Fruit fly (Drosophila melanogaster) whole organism, wandering third instar larva: ENCODE data around the gene CG43335.

Experiments
- Hnf4 ChIP-seq: fragments of 200-800 bp; sonication (Bioruptor generic); optimal IDR thresholded peaks from 2 replicates; lab custom pipeline; 2016; ENCODE audit warnings: missing biosample characterization, mild to moderate bottlenecking, missing genetic modification characterization
- Hr83 ChIP-seq: fragments of 200-300 bp; sonication (Bioruptor generic); optimal IDR thresholded peaks from 2 replicates; lab custom pipeline; 2016; ENCODE audit warnings: missing biosample characterization, mild to moderate bottlenecking, missing genetic modification characterization, moderate library complexity; ENCODE audit not compliant: poor library complexity, severe bottlenecking

dm6 chr3R:15588567-15589321 is 46.5 kb upstream of the CG43335 start:
- TF ChIP-seq Hr83 = no peak
- peak; percentile 6 for TF ChIP-seq Hnf4 (GFP tag; lab: Kevin White, UChicago)
